Worm (Caenorhabditis elegans) whole organism, late embryonic: ENCODE results near the gene Y17D7C.2.

Experiments used
- ceh-31 ChIP-seq: sonication (generic microtip); optimal IDR thresholded peaks from 2 replicates; lab custom pipeline; 2016; ENCODE audit warnings: missing genetic modification characterization, missing compliant biosample characterization
- pax-1 ChIP-seq: fragments of 150-350 bp; optimal IDR thresholded peaks from 2 replicates; lab custom pipeline; 2014; ENCODE audit warnings: missing biosample characterization, missing genetic modification characterization

DNA sequence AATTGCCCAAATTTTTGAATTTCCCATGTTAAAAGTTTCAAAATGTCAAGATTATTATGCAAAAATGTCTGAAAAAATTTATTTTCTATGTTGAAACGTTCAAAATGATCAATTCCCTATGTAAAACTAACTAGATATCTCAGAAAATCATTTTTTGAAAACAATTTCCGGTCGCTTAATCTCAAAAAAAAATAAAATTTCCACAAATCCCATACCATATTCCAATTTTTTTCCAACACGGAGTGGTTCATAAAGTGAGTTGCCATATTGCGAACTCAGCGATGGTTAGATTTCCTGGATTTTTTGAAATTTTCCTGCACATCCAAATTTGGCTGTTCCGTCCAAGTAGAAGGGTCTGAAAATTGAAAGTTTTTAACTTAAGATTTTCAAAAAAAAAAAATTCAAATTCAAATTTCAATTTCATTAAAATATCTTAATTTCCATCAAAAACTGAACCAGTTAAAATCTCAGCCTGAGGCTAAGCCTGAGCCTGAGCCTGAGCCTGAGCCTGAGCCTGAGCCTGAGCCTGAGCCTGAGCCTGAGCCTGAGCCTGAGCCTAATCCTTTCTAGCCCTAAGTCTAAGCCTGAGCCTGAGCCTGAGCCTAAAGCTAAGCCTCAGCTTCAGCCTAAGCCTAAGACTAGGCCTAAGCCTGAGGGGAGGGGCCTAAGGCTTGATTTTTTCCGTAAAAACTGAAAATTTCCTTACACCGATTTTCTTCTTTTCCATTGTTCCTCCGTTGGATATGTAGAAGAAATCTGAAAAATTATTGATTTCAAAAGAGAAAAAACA lies 2.9 kb upstream of the Y17D7C.2 start:
- TF ChIP-seq pax-1 (tag; lab: Kevin White, UChicago) (no peak), ceh-31 (tag; lab: Kevin White, UChicago) (no peak)
